Fruit fly (Drosophila melanogaster) ovary, adult (tissue): ENCODE measurements around the gene CG10089.

Experiments used
- CG17801 ChIP-seq: fragments of 200-800 bp; optimal IDR thresholded peaks from 2 replicates; lab custom pipeline; 2019; ENCODE audit warnings: missing biosample characterization, mild to moderate bottlenecking, missing genetic modification characterization, moderate library complexity; ENCODE audit not compliant: partially characterized antibody

CG10089 gene

DNA sequence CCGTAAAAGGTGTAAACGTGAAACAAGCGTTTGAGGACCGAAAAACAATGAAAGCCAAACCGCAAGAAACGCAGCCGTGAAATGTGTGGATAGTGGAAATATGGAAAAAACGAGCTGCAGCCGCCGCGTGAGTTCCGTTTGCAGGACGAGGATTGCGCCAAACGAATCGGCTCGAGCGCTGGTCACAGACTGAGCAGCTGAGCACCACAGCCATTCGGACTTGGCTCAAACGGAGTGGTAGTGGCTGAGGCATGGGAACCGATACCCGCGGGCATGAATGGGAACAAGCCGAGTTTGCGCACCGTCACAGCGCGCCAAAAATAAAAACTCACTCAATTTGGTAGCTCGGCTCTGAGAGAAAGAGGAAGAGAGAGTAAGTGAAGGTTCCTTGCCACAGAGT, at the start of gene CG10089:
TSS of gene CG10089 (minus strand) at position 181 of the 400 bp plus-strand sequence.
- no peak for TF ChIP-seq CG17801 (GFP tag; lab: Kevin White, UChicago)

DNA sequence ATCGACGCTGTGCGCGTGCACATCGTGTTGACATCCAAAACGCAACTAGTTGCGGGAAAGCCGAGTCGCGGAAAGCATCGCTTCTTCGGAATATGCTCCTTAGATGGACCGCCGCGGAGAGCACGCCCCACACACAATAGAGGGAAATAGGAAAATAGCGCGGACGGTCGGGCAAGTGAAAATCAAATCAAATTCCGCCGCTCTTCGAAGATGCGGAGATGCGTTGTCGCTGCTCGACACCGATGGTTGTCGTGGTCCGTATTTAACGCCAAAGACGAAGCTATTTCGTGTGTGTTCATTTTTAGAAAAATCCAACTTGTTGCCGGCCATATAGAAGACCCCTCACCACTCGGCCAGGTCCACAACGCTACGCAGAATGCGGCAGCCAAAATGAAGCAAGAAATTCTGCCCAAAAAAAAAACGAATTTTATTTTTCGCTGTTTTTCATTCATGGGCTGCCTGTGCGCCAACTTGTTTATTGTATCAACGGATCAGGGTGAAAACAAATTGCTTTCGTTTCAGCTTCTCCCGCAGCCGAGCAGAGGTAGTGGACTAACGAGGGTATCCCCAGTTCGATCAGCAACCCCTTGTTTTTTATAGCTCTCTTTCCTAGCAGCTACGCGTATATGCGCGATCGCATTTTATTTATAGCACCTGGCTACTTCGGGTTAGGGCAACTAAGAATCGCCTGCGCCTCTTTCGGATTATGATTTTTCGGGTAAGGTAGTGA, 45.1 kb upstream of the CG10089 start, which contains the start of gene CG10710:
TSS of gene CG10710 (minus strand) at position 51 of the 730 bp plus-strand sequence.
- no peak for TF ChIP-seq CG17801 (GFP tag; lab: Kevin White, UChicago)

DNA sequence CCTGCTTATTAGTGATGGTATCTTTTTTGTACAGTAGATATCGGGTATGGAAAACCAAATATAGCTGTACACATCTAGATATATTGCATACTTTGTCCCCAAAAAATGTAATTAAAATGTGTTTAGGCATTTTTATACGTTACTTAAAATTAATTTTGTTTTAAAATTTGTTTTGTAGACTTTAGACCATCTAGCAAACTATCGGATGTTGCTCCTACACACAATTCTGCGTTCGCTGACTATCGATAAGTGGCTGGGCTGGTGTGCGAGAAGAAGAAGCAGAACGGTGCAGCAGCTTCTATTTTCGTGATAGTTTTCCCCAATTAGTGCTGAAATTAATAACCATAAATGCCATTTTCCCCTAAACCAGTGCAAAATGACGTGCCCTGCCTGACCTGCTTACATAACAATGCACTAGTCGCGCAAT, 38.5 kb upstream of the CG10089 start, which contains the start of the genes Vps36 and Liprin-beta:
TSS of gene Vps36 (minus strand) at position 1 of the 427 bp plus-strand sequence.
TSS of gene Liprin-beta (plus strand) at position 143 of the 427 bp plus-strand sequence.
- peak; percentile 83 for TF ChIP-seq CG17801 (GFP tag; lab: Kevin White, UChicago)

DNA sequence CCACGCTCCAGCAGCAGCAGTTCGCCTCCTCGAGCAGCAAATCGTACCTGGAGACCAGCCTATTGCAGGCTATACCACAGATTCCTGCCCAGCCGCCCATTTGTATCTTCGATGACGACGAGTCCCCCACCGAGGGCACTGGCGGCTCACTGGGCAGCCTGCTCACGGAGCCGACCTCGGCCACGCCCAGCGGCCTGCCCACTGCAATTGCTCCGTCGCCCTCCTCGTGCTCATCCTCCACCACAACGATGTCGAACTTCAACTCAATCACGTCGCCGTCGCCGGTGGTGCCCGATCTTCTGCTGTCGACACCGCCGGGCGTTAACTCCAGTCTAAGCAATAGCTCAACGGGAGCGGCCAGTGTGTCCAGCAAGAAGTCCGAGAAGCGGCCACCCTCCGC, 29.0 kb upstream of the CG10089 start:
- no peak for TF ChIP-seq CG17801 (GFP tag; lab: Kevin White, UChicago)

DNA sequence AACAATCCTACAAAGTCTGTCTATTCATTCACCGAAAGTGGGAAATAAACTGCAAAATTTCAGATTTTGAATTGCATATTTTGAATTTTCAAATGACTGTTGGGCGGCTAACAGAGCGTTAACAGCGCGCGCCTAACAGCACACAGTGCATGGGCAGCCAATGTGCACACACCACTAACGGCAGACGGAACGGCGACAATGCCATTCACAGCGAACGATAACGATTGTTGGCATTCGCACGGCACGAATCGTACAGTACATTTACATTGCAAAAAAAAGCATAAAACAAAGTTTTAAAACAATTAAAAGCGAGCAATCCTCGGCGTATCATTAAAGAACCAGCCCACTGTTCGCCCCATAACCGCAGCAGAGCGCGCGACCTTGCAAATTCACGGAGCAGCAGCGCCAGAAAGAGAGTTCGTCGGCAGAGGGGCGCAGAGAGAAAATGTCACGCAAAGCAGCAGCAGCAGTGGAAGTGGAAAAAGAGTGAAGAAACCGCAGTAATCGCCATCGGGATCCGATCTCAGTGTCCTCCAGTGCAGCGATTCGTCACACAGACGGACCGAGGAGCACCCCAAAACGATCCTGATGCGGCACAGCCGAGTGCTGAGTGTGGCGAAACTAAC, 28.0 kb upstream of the CG10089 start, which contains the start of gene Spt20:
TSS of gene Spt20 (plus strand) at position 224 of the 626 bp plus-strand sequence.
- no peak for TF ChIP-seq CG17801 (GFP tag; lab: Kevin White, UChicago)

DNA sequence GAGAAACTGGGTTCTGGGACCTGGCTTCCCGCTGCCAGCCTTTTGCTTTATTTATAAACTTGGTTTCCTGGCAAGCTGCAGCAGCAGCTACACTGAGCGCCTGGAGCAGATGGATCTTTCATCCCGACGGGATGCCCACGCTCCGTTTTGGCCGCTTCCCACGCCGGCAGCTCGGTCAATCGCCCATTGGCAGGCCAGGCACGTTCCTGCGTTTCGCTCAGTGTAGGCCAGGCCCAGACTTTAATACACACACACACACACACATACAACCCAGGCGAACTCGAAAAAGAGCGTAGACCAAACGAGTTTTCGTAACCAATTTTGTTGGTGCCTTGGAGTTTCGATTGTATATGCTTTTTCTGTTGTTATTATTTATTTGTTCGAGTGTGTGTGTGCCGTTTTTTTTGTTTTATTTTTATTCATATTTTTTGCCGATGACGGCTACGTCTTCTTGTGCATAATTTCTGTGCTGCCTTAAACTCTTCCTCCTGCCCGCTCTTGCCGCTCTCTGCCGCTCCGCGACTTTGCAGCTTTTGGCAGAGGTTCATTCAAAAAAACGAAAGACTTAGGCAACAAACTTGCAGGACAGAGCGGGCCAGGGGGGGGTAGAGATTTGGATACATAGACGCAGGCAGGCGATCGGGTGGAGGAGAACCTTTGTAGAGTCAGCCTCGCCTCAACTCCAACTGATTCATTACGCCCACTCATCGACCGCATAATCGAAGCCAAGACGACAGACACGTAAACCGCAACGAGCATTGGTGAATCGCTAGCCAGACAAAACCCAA, 25.5 kb upstream of the CG10089 start:
- TF ChIP-seq CG17801 (GFP tag; lab: Kevin White, UChicago), result no peak

DNA sequence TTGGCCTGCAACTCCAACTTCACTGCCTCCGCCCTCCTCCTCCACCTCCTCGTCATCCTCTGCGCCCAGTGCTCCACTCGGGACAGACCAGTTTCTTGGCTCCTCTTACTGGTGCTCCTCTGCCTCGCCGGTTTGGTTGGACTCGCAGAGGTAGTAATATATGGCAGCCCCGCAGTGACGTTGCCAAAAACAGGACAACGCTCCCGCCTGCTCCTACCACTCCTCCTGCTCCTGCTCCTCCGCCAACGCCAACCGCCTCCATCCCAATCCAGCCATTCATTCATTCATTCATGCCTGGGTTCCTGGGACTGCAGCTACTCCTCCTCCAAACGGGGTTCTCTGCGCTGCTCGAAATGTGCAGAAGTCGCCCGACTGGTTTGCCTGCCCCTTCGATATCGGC, 24.9 kb upstream of the CG10089 start:
- no peak for TF ChIP-seq CG17801 (GFP tag; lab: Kevin White, UChicago)

DNA sequence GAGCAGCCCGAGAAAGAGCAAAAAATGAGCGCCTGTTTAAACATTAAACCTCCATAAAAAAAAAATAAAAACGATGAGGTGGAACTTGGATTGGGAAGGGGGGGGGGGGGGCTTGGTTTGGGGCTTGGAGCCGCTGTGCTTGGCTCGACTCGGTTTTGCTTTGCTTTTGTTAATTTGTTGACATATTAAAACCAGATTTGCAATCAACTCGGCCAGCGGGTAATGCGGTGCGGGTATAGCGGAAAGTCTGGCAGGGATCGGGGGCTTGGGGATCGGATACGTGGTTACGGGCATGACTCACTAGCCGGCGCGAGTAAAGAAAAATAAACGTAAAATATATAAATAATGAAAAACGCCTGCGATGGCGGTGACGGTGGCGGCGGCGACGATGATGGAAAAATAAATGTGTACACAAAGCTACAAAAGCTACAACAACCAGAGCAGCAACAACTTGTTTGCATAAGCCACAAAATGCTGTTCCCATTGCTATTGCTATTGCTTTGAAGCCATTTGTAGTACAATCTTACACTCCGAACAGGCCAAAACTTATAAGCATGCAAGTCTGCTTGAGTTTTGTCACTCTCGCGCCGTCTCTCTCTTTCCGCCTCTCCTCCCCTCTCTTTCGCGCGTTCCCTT, 23.3 kb upstream of the CG10089 start:
- TF ChIP-seq CG17801 (GFP tag; lab: Kevin White, UChicago), result no peak

DNA sequence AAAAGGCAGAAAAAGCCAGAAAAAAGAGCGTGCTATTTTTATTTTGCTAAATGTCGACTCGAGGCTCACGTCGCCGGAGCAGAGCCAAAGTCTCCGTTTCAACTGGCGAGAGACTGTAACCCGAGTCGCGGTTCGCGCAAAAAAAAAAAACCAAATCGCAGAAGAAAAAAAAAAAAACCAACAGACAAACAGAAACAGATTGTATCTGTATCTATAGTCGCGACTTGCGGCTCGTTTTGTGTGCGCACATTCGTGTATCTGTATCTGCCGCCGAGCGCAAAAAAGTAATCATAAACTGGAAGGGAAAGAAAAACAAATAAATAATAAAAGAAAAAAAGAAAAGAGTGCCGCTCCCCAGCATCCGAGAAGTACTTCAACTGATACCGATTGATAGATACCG, 20.5 kb upstream of the CG10089 start:
- TF ChIP-seq CG17801 (GFP tag; lab: Kevin White, UChicago), result no peak

DNA sequence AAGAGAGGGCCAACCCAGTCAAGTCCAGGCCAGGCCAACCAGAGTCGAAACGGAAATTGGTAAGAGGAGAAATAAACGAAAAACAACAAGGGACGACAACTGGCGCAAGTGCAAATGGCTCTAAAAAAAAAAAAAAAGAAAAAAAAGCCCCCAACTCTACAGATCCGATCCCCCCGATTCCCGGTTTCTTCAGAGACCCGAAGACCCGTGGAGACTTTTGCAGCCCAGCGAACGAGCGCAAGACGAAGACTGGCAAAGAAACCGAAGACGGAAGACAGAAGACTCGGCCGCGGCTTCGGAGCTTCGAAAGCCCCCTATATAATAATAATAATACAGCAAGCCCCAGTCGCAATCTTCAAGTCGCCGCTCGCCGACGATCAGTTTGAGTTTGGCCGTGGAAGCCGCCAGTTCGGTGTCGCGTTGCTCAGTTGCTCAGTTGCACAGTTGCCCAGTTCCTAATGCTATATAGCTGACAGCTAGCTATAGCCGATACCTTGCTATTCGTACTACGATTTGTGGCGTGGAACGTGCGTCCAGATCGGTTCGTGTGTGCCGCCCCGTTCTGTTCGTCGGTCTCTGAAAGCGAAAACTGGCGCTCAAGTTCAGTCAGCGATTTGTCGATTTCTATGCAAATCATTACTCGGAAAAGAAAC, 19.9 kb upstream of the CG10089 start:
- peak; percentile 37 for TF ChIP-seq CG17801 (GFP tag; lab: Kevin White, UChicago)

DNA sequence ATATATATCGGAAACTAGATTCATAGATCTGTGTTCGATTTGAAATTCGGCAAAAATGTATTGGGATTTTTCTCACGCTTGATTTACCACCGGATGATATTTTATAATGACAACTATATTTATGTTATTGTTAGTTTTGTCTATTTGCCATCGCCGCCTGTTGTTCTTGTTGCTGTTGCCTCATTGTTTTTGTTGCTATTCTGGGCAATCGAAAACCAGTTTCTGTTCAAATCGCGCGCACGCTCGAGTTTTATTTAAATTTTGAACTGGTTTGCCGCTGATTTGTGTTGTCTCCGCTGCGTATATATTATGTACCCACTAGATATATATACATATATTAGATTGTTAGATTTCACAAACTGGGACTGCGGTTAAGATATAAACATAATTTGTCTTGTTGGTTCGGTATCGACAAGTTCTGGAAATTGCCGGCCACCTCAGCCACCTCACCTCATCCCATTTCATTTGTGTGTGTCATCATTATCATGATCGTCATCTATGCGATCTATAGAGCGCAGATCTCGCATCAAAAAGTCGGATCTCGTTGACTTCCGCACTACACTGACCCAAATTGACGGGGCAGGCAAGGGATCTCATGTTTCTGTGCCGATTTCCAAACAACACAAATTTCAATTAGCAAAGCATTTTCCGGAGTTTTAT, 16.2 kb upstream of the CG10089 start:
- TF ChIP-seq CG17801 (GFP tag; lab: Kevin White, UChicago), result no peak

DNA sequence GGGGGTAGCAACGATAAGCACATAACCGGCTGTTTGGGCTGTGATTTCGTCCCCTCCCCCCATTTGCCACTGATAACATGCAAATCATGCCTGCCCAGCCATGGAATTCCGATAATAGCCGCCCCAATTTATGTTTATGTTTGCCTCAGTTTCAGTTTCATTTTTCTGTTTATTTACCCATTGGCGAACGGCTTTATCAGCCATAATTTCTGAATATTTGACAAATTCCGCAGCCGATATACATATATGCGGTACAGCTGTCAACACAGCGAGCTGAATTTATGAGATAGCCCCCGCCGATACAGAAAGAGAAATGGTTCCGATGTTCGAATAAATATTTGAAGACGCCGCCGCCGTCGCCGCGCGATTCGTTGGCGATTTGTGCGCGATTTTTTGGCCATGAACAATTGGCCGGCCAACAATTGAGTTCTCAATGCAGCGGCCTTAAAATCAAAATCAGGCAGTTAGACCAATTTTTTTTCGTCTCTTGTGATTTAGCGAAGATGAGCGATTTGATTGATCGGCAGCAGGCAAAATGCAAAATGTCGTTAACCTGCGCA, 14.7 kb upstream of the CG10089 start:
- no peak for TF ChIP-seq CG17801 (GFP tag; lab: Kevin White, UChicago)
